Worm (Caenorhabditis elegans): Measurements from ENCODE around the gene srx-48.
"Not testable (repeated sequence)": the region's sequence is repeated elsewhere in the genome, so short reads cannot be mapped to it uniquely, and the experiment has no call there.

DNA sequence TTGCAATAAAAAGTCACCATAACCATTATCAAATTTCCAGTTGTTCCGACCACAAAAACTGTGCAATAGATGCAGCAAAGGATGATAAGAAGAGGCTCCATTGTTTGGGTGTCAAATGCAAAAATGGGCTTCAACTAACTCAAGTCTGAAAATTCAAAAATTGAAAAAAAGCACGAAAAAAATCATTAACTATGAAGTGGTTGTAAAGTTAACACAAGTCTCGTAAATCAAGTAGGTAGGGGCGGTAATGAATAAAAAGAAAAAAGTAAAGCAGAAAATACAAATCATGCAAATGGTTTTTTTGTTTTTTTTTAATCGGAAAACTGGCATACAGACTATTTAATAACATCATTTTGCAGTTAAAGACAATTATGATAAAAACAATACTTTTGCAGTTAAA, 46.9 kb downstream of the srx-48 start, which contains the start of gene srsx-39:
- not testable (repeated sequence) for TF ChIP-seq ama-1 (optimal IDR thresholded peaks at IDR 0.05); pes-1 (GFP tag; IDR thresholded peaks at IDR 0.05); ceh-13 (GFP tag; optimal IDR thresholded peaks at IDR 0.05)

All from whole organism, early embryonic.